Fruit fly (Drosophila melanogaster) whole organism, embryonic: Measurements from ENCODE around the gene CG17929.

Experiments
- Antp ChIP-seq: fragments of 200-800 bp; sonication (Bioruptor generic); optimal IDR thresholded peaks from 3 replicates; lab custom pipeline; 2016; ENCODE audit warnings: missing biosample characterization, missing genetic modification characterization
- Bdp1 ChIP-seq: fragments of 200-800 bp; sonication (Bioruptor generic); optimal IDR thresholded peaks from 3 replicates; lab custom pipeline; 2016; ENCODE audit warnings: missing biosample characterization, missing genetic modification characterization
- CG11456 ChIP-seq: fragments of 200-800 bp; sonication (Bioruptor generic); IDR thresholded peaks from 3 replicates; pipeline ENCODE4 v1.3.6; 2022; ENCODE audit warnings: missing biosample characterization, missing genetic modification characterization
- CG12236 ChIP-seq: fragments of 200-800 bp; sonication (Bioruptor generic); optimal IDR thresholded peaks from 2 replicates; lab custom pipeline; 2016; ENCODE audit warnings: missing biosample characterization, missing genetic modification characterization
- CG12299 ChIP-seq: fragments of 200-800 bp; sonication (Bioruptor generic); optimal IDR thresholded peaks from 2 replicates; lab custom pipeline; 2018; ENCODE audit warnings: missing biosample characterization, mild to moderate bottlenecking, missing genetic modification characterization
- CG1233 ChIP-seq: fragments of 200-800 bp; sonication (Bioruptor generic); optimal IDR thresholded peaks from 4 replicates; lab custom pipeline; 2018; ENCODE audit warnings: missing biosample characterization, mild to moderate bottlenecking, missing genetic modification characterization
- CG12744 ChIP-seq: fragments of 200-800 bp; sonication (Bioruptor generic); optimal IDR thresholded peaks from 2 replicates; lab custom pipeline; 2016; ENCODE audit warnings: missing biosample characterization, missing genetic modification characterization
- CG15514 ChIP-seq: fragments of 200-800 bp; sonication (Bioruptor generic); optimal IDR thresholded peaks from 3 replicates; lab custom pipeline; 2017; ENCODE audit warnings: missing biosample characterization, missing genetic modification characterization, mild to moderate bottlenecking, moderate library complexity, missing genetic modification reagents
- CG15696 ChIP-seq: fragments of 200-800 bp; sonication (Bioruptor generic); optimal IDR thresholded peaks from 2 replicates; lab custom pipeline; 2019; ENCODE audit warnings: missing biosample characterization, mild to moderate bottlenecking, missing genetic modification characterization, moderate library complexity
- CG1647 ChIP-seq: fragments of 200-800 bp; sonication (Bioruptor generic); optimal IDR thresholded peaks from 3 replicates; lab custom pipeline; 2016; ENCODE audit warnings: missing biosample characterization, missing genetic modification characterization
- CG17802 ChIP-seq: fragments of 200-800 bp; sonication (Bioruptor generic); optimal IDR thresholded peaks from 2 replicates; lab custom pipeline; 2018; ENCODE audit warnings: missing biosample characterization, mild to moderate bottlenecking, missing genetic modification characterization, moderate library complexity
- CG2712 ChIP-seq: fragments of 200-800 bp; optimal IDR thresholded peaks from 3 replicates; lab custom pipeline; 2019; ENCODE audit warnings: missing biosample characterization, mild to moderate bottlenecking, missing genetic modification characterization, moderate library complexity
- CG31365 ChIP-seq: fragments of 200-800 bp; sonication (Bioruptor generic); optimal IDR thresholded peaks from 2 replicates; lab custom pipeline; 2018; ENCODE audit warnings: missing biosample characterization, mild to moderate bottlenecking, missing genetic modification characterization
- CG43689 ChIP-seq: fragments of 200-800 bp; sonication (Bioruptor generic); IDR thresholded peaks from 2 replicates; pipeline ENCODE4 v1.3.6; 2022; ENCODE audit warnings: missing biosample characterization, missing genetic modification characterization
- CG4404 ChIP-seq: fragments of 200-800 bp; sonication (Bioruptor generic); IDR thresholded peaks from 2 replicates; pipeline ENCODE4 v1.3.6; 2022; ENCODE audit warnings: missing biosample characterization, missing genetic modification characterization
- CG4424 ChIP-seq: fragments of 200-800 bp; sonication (Bioruptor generic); optimal IDR thresholded peaks from 3 replicates; lab custom pipeline; 2016; ENCODE audit warnings: missing biosample characterization, missing genetic modification characterization
- CG5180 ChIP-seq: fragments of 200-800 bp; sonication (Bioruptor generic); optimal IDR thresholded peaks from 3 replicates; lab custom pipeline; 2017; ENCODE audit warnings: missing biosample characterization, missing genetic modification characterization, mild to moderate bottlenecking, moderate library complexity, missing genetic modification reagents
- CG7745 ChIP-seq: fragments of 200-800 bp; sonication (Bioruptor generic); optimal IDR thresholded peaks from 2 replicates; lab custom pipeline; 2018; ENCODE audit warnings: missing biosample characterization, mild to moderate bottlenecking, missing genetic modification characterization, moderate library complexity
- CG8478 ChIP-seq: fragments of >200 bp; optimal IDR thresholded peaks from 2 replicates; lab custom pipeline; 2018
- CG8944 ChIP-seq: fragments of 200-800 bp; sonication (Bioruptor generic); optimal IDR thresholded peaks from 3 replicates; lab custom pipeline; 2016; ENCODE audit warnings: missing biosample characterization, missing genetic modification characterization
- CG9437 ChIP-seq: fragments of 200-800 bp; sonication (Bioruptor generic); optimal IDR thresholded peaks from 2 replicates; lab custom pipeline; 2018; ENCODE audit warnings: missing biosample characterization, mild to moderate bottlenecking, missing genetic modification characterization
- CG9876 ChIP-seq: fragments of 200-800 bp; sonication (Bioruptor generic); optimal IDR thresholded peaks from 2 replicates; lab custom pipeline; 2016; ENCODE audit warnings: missing biosample characterization, missing genetic modification characterization
- CG9932 ChIP-seq: fragments of 200-800 bp; sonication (Bioruptor generic); IDR thresholded peaks from 2 replicates; pipeline ENCODE4 v1.3.6; 2022; ENCODE audit warnings: missing biosample characterization, missing genetic modification characterization
- Camta ChIP-seq: fragments of 200-800 bp; sonication (Bioruptor generic); optimal IDR thresholded peaks from 2 replicates; lab custom pipeline; 2016; ENCODE audit warnings: missing biosample characterization, missing genetic modification characterization
- Fer1 ChIP-seq: fragments of 200-800 bp; sonication (Bioruptor generic); optimal IDR thresholded peaks from 2 replicates; lab custom pipeline; 2017; ENCODE audit warnings: missing biosample characterization, mild to moderate bottlenecking, missing genetic modification characterization
- HLH4C ChIP-seq: fragments of 200-800 bp; sonication (Bioruptor generic); IDR thresholded peaks from 3 replicates; pipeline ENCODE4 v1.3.6; 2022; ENCODE audit warnings: missing biosample characterization, missing genetic modification characterization; ENCODE audit not compliant: partially characterized antibody
- Hand ChIP-seq: fragments of 200-800 bp; sonication (Bioruptor generic); optimal IDR thresholded peaks from 2 replicates; lab custom pipeline; 2017; ENCODE audit warnings: mild to moderate bottlenecking, missing biosample characterization, missing genetic modification reagents, missing genetic modification characterization
- HmgZ ChIP-seq: fragments of 200-800 bp; sonication (Bioruptor generic); optimal IDR thresholded peaks from 2 replicates; lab custom pipeline; 2018; ENCODE audit warnings: missing biosample characterization, mild to moderate bottlenecking, missing genetic modification characterization
- Hmr ChIP-seq: fragments of 200-800 bp; sonication (Bioruptor generic); optimal IDR thresholded peaks from 3 replicates; lab custom pipeline; 2017; ENCODE audit warnings: mild to moderate bottlenecking, missing biosample characterization, missing genetic modification reagents, missing genetic modification characterization
- Hr39 ChIP-seq: fragments of >200 bp; optimal IDR thresholded peaks from 2 replicates; lab custom pipeline; 2017
- Hr78 ChIP-seq, 2 experiments: fragments of 200-800 bp in 1 of 2; fragments of >200 bp in 1 of 2; sonication (Bioruptor generic) in 1 of 2; optimal IDR thresholded peaks; 2 replicates each; lab custom pipeline; 2017 to 2019; ENCODE audit warnings: missing biosample characterization in 2 of 2, missing genetic modification characterization in 2 of 2, mild to moderate bottlenecking in 1 of 2, moderate library complexity in 1 of 2
- Jarid2 ChIP-seq: fragments of 200-800 bp; sonication (Bioruptor generic); optimal IDR thresholded peaks from 3 replicates; lab custom pipeline; 2017; ENCODE audit warnings: mild to moderate bottlenecking, missing biosample characterization, missing genetic modification reagents, missing genetic modification characterization
- Side ChIP-seq: fragments of 200-800 bp; sonication (Bioruptor generic); optimal IDR thresholded peaks from 2 replicates; lab custom pipeline; 2016; ENCODE audit warnings: missing biosample characterization, missing genetic modification characterization
- Sin3A ChIP-seq: fragments of >200 bp; optimal IDR thresholded peaks from 2 replicates; lab custom pipeline; 2018
- Spps ChIP-seq: fragments of 200-800 bp; sonication (Bioruptor generic); optimal IDR thresholded peaks from 2 replicates; lab custom pipeline; 2018; ENCODE audit warnings: missing biosample characterization, mild to moderate bottlenecking, missing genetic modification characterization
- Sry-β ChIP-seq: fragments of 200-800 bp; sonication (Bioruptor generic); optimal IDR thresholded peaks from 2 replicates; lab custom pipeline; 2018; ENCODE audit warnings: missing biosample characterization, mild to moderate bottlenecking, missing genetic modification characterization, moderate library complexity
- Vsx1 ChIP-seq: fragments of 200-800 bp; sonication (Bioruptor generic); optimal IDR thresholded peaks from 2 replicates; lab custom pipeline; 2017; ENCODE audit warnings: missing biosample characterization, mild to moderate bottlenecking, missing genetic modification characterization, missing genetic modification reagents
- ara ChIP-seq: fragments of 200-800 bp; sonication (Bioruptor generic); IDR thresholded peaks from 2 replicates; pipeline ENCODE4 v1.3.6; 2022; ENCODE audit warnings: missing biosample characterization, missing genetic modification characterization
- bcd ChIP-seq: fragments of 200-800 bp; sonication (Bioruptor generic); optimal IDR thresholded peaks from 2 replicates; lab custom pipeline; 2017; ENCODE audit warnings: missing biosample characterization, mild to moderate bottlenecking, missing genetic modification characterization
- bigmax ChIP-seq: fragments of 200-800 bp; sonication (Bioruptor generic); optimal IDR thresholded peaks from 2 replicates; lab custom pipeline; 2018; ENCODE audit warnings: missing biosample characterization, mild to moderate bottlenecking, missing genetic modification characterization
- chm ChIP-seq: fragments of 200-800 bp; sonication (Bioruptor generic); IDR thresholded peaks from 2 replicates; pipeline ENCODE4 v1.3.6; 2022; ENCODE audit warnings: missing biosample characterization, missing genetic modification characterization
- corto ChIP-seq: fragments of 200-800 bp; sonication (Bioruptor generic); optimal IDR thresholded peaks from 2 replicates; lab custom pipeline; 2016; ENCODE audit warnings: missing biosample characterization, mild to moderate bottlenecking, missing genetic modification characterization, moderate library complexity
- crol ChIP-seq: fragments of 200-800 bp; sonication (Bioruptor generic); IDR thresholded peaks from 2 replicates; pipeline ENCODE4 v1.3.6; 2022; ENCODE audit warnings: missing biosample characterization, missing genetic modification characterization
- esg ChIP-seq: fragments of 200-800 bp; sonication (Bioruptor generic); conservative IDR thresholded peaks from 2 replicates; pipeline ENCODE4 v1.3.6; 2022; ENCODE audit warnings: missing biosample characterization, missing genetic modification characterization
- fu2 ChIP-seq: fragments of 200-800 bp; sonication (Bioruptor generic); optimal IDR thresholded peaks from 2 replicates; lab custom pipeline; 2016; ENCODE audit warnings: missing biosample characterization, missing genetic modification characterization
- jing ChIP-seq: fragments of 200-800 bp; sonication (Bioruptor generic); optimal IDR thresholded peaks from 2 replicates; lab custom pipeline; 2018; ENCODE audit warnings: missing biosample characterization, mild to moderate bottlenecking, missing genetic modification characterization
- nau ChIP-seq: fragments of 200-800 bp; sonication (Bioruptor generic); optimal IDR thresholded peaks from 3 replicates; lab custom pipeline; 2017; ENCODE audit warnings: missing biosample characterization, mild to moderate bottlenecking, missing genetic modification characterization, missing genetic modification reagents
- p53 ChIP-seq: fragments of 200-800 bp; sonication (Bioruptor generic); optimal IDR thresholded peaks from 2 replicates; lab custom pipeline; 2016; ENCODE audit warnings: missing biosample characterization, missing genetic modification characterization
- pb ChIP-seq: fragments of 200-800 bp; sonication (Bioruptor generic); optimal IDR thresholded peaks from 3 replicates; lab custom pipeline; 2016; ENCODE audit warnings: missing biosample characterization, missing genetic modification characterization
- repo ChIP-seq: fragments of 200-800 bp; sonication (Bioruptor generic); optimal IDR thresholded peaks from 2 replicates; lab custom pipeline; 2016; ENCODE audit warnings: missing biosample characterization, missing genetic modification characterization
- run ChIP-seq: fragments of 200-800 bp; sonication (Bioruptor generic); optimal IDR thresholded peaks from 3 replicates; lab custom pipeline; 2018; ENCODE audit warnings: missing biosample characterization, mild to moderate bottlenecking, missing genetic modification characterization
- sima ChIP-seq: fragments of 200-800 bp; sonication (Bioruptor generic); optimal IDR thresholded peaks from 2 replicates; lab custom pipeline; 2016; ENCODE audit warnings: missing biosample characterization, missing genetic modification characterization
- ttk ChIP-seq: fragments of 200-800 bp; sonication (Bioruptor generic); IDR thresholded peaks from 2 replicates; pipeline ENCODE4 v2.1.2; 2022; ENCODE audit warnings: missing biosample characterization, missing genetic modification characterization

CG17929 gene

DNA sequence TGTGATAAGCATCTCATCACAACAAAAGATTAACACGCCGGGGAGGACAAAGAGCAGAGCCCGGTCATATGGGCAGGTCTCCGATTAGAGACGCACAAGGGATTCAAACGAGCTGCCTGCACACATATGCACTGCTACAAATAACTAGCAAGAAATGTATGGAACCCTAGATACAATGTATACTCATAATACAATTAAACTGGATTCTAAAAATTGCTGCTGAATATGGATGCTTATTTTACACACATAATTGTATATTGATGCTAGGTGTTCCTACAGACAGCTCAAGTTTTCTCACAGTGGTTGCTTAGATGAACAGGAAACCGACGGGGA is 11.7 kb downstream of the CG17929 start (continued):
- TF ChIP-seq repo (GFP tag; lab: Kevin White, UChicago) (no peak), Antp (peak; percentile 48), HLH4C (GFP tag; lab: Robert Waterston, UW) (no peak), CG15696 (tag; lab: Kevin White, UChicago) (peak; percentile 88), CG17802 (no peak), HmgZ (tag; lab: Kevin White, UChicago) (no peak), chm (GFP tag; lab: Robert Waterston, UW) (peak; percentile 59; the same call in 1 of the 2 replicates), CG12744 (GFP tag; lab: Kevin White, UChicago) (no peak), Bdp1 (peak; percentile 42), Side (GFP tag; lab: Kevin White, UChicago) (peak; percentile 67), Jarid2 (GFP tag; lab: Kevin White, UChicago) (peak; percentile 6), crol (GFP tag; lab: Robert Waterston, UW) (no peak), CG5180 (GFP tag; lab: Kevin White, UChicago) (no peak), ttk (peak; percentile 37; the same call in 1 of the 2 replicates), bcd (GFP tag; lab: Kevin White, UChicago) (peak; percentile 14), CG43689 (GFP tag; lab: Robert Waterston, UW) (no peak), corto (no peak), fu2 (GFP tag; lab: Kevin White, UChicago) (no peak), CG1647 (peak; percentile 17), esg (GFP tag; lab: Robert Waterston, UW) (peak; percentile 45), CG7745 (tag; lab: Kevin White, UChicago) (peak; percentile 65), CG9876 (GFP tag; lab: Kevin White, UChicago) (no peak), CG9932 (GFP tag; lab: Robert Waterston, UW) (no peak), CG11456 (GFP tag; lab: Robert Waterston, UW) (no peak), CG8944 (GFP tag; lab: Kevin White, UChicago) (peak; percentile 59), nau (GFP tag; lab: Kevin White, UChicago) (no peak), CG9437 (no peak), CG4404 (GFP tag; lab: Robert Waterston, UW) (peak; percentile 87), bigmax (no peak), run (tag; lab: Kevin White, UChicago) (no peak), Fer1 (GFP tag; lab: Kevin White, UChicago) (no peak), jing (peak; percentile 24), CG8478 (no peak), Sin3A (no peak), p53 (no peak), Spps (tag; lab: Kevin White, UChicago) (peak; percentile 78), CG31365 (no peak), CG12299 (tag; lab: Kevin White, UChicago) (no peak), sima (no peak), Hmr (no peak), CG1233 (GFP tag; lab: Kevin White, UChicago) (peak; percentile 51), Hr39 (lab: Kevin White, UChicago) (no peak), Vsx1 (GFP tag; lab: Kevin White, UChicago) (no peak), Hr78 (GFP tag; optimal IDR thresholded peaks at IDR 0.05; lab: Kevin White, UChicago) (peak in 1 of 2 experiments; percentile 56), CG12236 (GFP tag; lab: Kevin White, UChicago) (peak; percentile 50), CG2712 (peak; percentile 85), CG15514 (GFP tag; lab: Kevin White, UChicago) (no peak), Sry-β (GFP tag; lab: Kevin White, UChicago) (no peak), ara (GFP tag; lab: Robert Waterston, UW) (peak; percentile 83), pb (peak; percentile 3), Hand (GFP tag; lab: Kevin White, UChicago) (no peak), Camta (GFP tag; lab: Kevin White, UChicago) (peak; percentile 56), CG4424 (GFP tag; lab: Kevin White, UChicago) (peak; percentile 76)
